Worm (Caenorhabditis elegans) whole organism, midembryonic: Measurements from ENCODE around the gene srab-6.

Experiments used
- cog-1 ChIP-seq: sonication (generic microtip); optimal IDR thresholded peaks from 2 replicates; lab custom pipeline; 2016; ENCODE audit warnings: missing genetic modification characterization, missing compliant biosample characterization
- flt-1 ChIP-seq: fragments of 200-800 bp; sonication (Bioruptor generic); IDR thresholded peaks from 2 replicates; pipeline ENCODE4 v1.3.6; 2022; ENCODE audit warnings: missing genetic modification characterization, missing compliant biosample characterization
- klf-2 ChIP-seq: fragments of 200-800 bp; sonication (Bioruptor generic); conservative IDR thresholded peaks from 2 replicates; pipeline ENCODE4 v1.3.6; 2022; ENCODE audit warnings: missing genetic modification reagents, missing genetic modification characterization, missing compliant biosample characterization
- ref-1 ChIP-seq: fragments of 200-800 bp; sonication (Bioruptor generic); conservative IDR thresholded peaks from 2 replicates; pipeline ENCODE4 v1.3.6; 2022; ENCODE audit warnings: missing genetic modification reagents, missing genetic modification characterization, missing compliant biosample characterization
- tab-1 ChIP-seq: fragments of 200-800 bp; sonication (Bioruptor generic); IDR thresholded peaks from 2 replicates; pipeline ENCODE4 v1.3.6; 2022; ENCODE audit warnings: missing genetic modification characterization, missing compliant biosample characterization

- no peak for TF ChIP-seq klf-2 (GFP tag; lab: Robert Waterston, UW)
- TF ChIP-seq cog-1 (tag; lab: Kevin White, UChicago): no peak
- TF ChIP-seq flt-1 (GFP tag; lab: Robert Waterston, UW): no peak
- TF ChIP-seq ref-1 (GFP tag; lab: Robert Waterston, UW): no peak
- TF ChIP-seq tab-1 (GFP tag; lab: Robert Waterston, UW): no peak
These were observed 7.3 kb downstream of the srab-6 start, which contains the start of gene srab-10 for ce11 chrV:3144494-3144893.
